Fruit fly (Drosophila melanogaster) whole organism, embryonic: ENCODE results near the gene CG1463.

Source experiments
- Abd-B ChIP-seq: fragments of 200-800 bp; sonication (Bioruptor generic); optimal IDR thresholded peaks from 2 replicates; lab custom pipeline; 2018; ENCODE audit warnings: missing biosample characterization, mild to moderate bottlenecking, missing genetic modification characterization, moderate library complexity
- CG10274 ChIP-seq: fragments of 200-800 bp; sonication (Bioruptor generic); optimal IDR thresholded peaks from 3 replicates; lab custom pipeline; 2017; ENCODE audit warnings: missing biosample characterization, mild to moderate bottlenecking, missing genetic modification characterization
- CG10462 ChIP-seq: fragments of 200-800 bp; sonication (Bioruptor generic); optimal IDR thresholded peaks from 2 replicates; lab custom pipeline; 2016; ENCODE audit warnings: missing biosample characterization, missing genetic modification characterization
- CG10543 ChIP-seq: fragments of 200-800 bp; sonication (Bioruptor generic); optimal IDR thresholded peaks from 3 replicates; lab custom pipeline; 2017; ENCODE audit warnings: missing biosample characterization, mild to moderate bottlenecking, missing genetic modification characterization, moderate library complexity
- CG10565 ChIP-seq: fragments of 200-800 bp; sonication (Bioruptor generic); optimal IDR thresholded peaks from 3 replicates; lab custom pipeline; 2016; ENCODE audit warnings: missing biosample characterization, mild to moderate bottlenecking, missing genetic modification characterization
- CG10654 ChIP-seq: fragments of 200-800 bp; sonication (Bioruptor generic); optimal IDR thresholded peaks from 2 replicates; lab custom pipeline; 2016; ENCODE audit warnings: missing biosample characterization, missing genetic modification characterization
- CG11247 ChIP-seq: fragments of 200-800 bp; sonication (Bioruptor generic); IDR thresholded peaks from 2 replicates; pipeline ENCODE4 v1.3.6; 2022; ENCODE audit warnings: missing biosample characterization, missing genetic modification characterization
- CG13123 ChIP-seq: fragments of 200-800 bp; sonication (Bioruptor generic); optimal IDR thresholded peaks from 2 replicates; lab custom pipeline; 2016; ENCODE audit warnings: missing biosample characterization, missing genetic modification characterization
- CG14441 ChIP-seq: fragments of 200-800 bp; sonication (Bioruptor generic); IDR thresholded peaks from 2 replicates; pipeline ENCODE4 v1.3.6; 2022; ENCODE audit warnings: missing biosample characterization, missing genetic modification characterization
- CG15269 ChIP-seq: fragments of 200-800 bp; sonication (Bioruptor generic); optimal IDR thresholded peaks from 2 replicates; lab custom pipeline; 2018; ENCODE audit warnings: missing biosample characterization, mild to moderate bottlenecking, missing genetic modification characterization, moderate library complexity
- CG16815 ChIP-seq: fragments of 200-800 bp; sonication (Bioruptor generic); optimal IDR thresholded peaks from 3 replicates; lab custom pipeline; 2017; ENCODE audit warnings: missing biosample characterization, mild to moderate bottlenecking, missing genetic modification characterization
- CG17186 ChIP-seq: fragments of 200-800 bp; sonication (Bioruptor generic); optimal IDR thresholded peaks from 3 replicates; lab custom pipeline; 2017; ENCODE audit warnings: missing biosample characterization, missing genetic modification reagents, missing genetic modification characterization
- CG1832 ChIP-seq: fragments of 200-800 bp; sonication (Bioruptor generic); optimal IDR thresholded peaks from 2 replicates; lab custom pipeline; 2017; ENCODE audit warnings: missing biosample characterization, mild to moderate bottlenecking, missing genetic modification characterization, inconsistent platforms
- CG2875 ChIP-seq: fragments of 200-800 bp; sonication (Bioruptor generic); optimal IDR thresholded peaks from 2 replicates; lab custom pipeline; 2017; ENCODE audit warnings: missing biosample characterization, mild to moderate bottlenecking, missing genetic modification characterization, missing genetic modification reagents
- CG31365 ChIP-seq: fragments of 200-800 bp; sonication (Bioruptor generic); optimal IDR thresholded peaks from 2 replicates; lab custom pipeline; 2018; ENCODE audit warnings: missing biosample characterization, mild to moderate bottlenecking, missing genetic modification characterization
- CG3163 ChIP-seq: fragments of 200-800 bp; sonication (Bioruptor generic); optimal IDR thresholded peaks from 3 replicates; lab custom pipeline; 2016; ENCODE audit warnings: missing biosample characterization, missing genetic modification characterization
- CG4328 ChIP-seq: fragments of 200-800 bp; sonication (Bioruptor generic); optimal IDR thresholded peaks from 3 replicates; lab custom pipeline; 2017; ENCODE audit warnings: missing biosample characterization, missing genetic modification reagents, missing genetic modification characterization
- CG4360 ChIP-seq: fragments of 200-800 bp; sonication (Bioruptor generic); IDR thresholded peaks from 2 replicates; pipeline ENCODE4 v1.3.6; 2022; ENCODE audit warnings: missing biosample characterization, missing genetic modification characterization
- CG5953 ChIP-seq: fragments of 200-800 bp; sonication (Bioruptor generic); IDR thresholded peaks from 2 replicates; pipeline ENCODE4 v1.3.6; 2022; ENCODE audit warnings: missing biosample characterization, missing genetic modification characterization
- CG6854 ChIP-seq: fragments of 200-800 bp; sonication (Bioruptor generic); optimal IDR thresholded peaks from 3 replicates; lab custom pipeline; 2017; ENCODE audit warnings: missing biosample characterization, mild to moderate bottlenecking, missing genetic modification characterization
- CG7745 ChIP-seq: fragments of 200-800 bp; sonication (Bioruptor generic); optimal IDR thresholded peaks from 2 replicates; lab custom pipeline; 2018; ENCODE audit warnings: missing biosample characterization, mild to moderate bottlenecking, missing genetic modification characterization, moderate library complexity
- CG9609 ChIP-seq: fragments of 200-800 bp; sonication (Bioruptor generic); optimal IDR thresholded peaks from 3 replicates; lab custom pipeline; 2016; ENCODE audit warnings: missing biosample characterization, missing genetic modification characterization
- Camta ChIP-seq: fragments of 200-800 bp; sonication (Bioruptor generic); optimal IDR thresholded peaks from 2 replicates; lab custom pipeline; 2016; ENCODE audit warnings: missing biosample characterization, missing genetic modification characterization
- CrebB ChIP-seq: fragments of 200-800 bp; sonication (Bioruptor generic); optimal IDR thresholded peaks from 3 replicates; lab custom pipeline; 2018; ENCODE audit warnings: missing biosample characterization, mild to moderate bottlenecking, missing genetic modification characterization
- Dbx ChIP-seq: fragments of 200-800 bp; sonication (Bioruptor generic); IDR thresholded peaks from 3 replicates; pipeline ENCODE4 v1.3.6; 2022; ENCODE audit warnings: missing biosample characterization, missing genetic modification characterization
- Dek ChIP-seq: fragments of 200-800 bp; sonication (Bioruptor generic); optimal IDR thresholded peaks from 3 replicates; lab custom pipeline; 2019; ENCODE audit warnings: missing biosample characterization, mild to moderate bottlenecking, missing genetic modification characterization, moderate library complexity
- Dip3 ChIP-seq: fragments of 200-800 bp; sonication (Bioruptor generic); optimal IDR thresholded peaks from 3 replicates; lab custom pipeline; 2016; ENCODE audit warnings: missing biosample characterization, missing genetic modification characterization
- Fer2 ChIP-seq: fragments of 200-800 bp; sonication (Bioruptor generic); optimal IDR thresholded peaks from 2 replicates; lab custom pipeline; 2018; ENCODE audit warnings: missing biosample characterization, mild to moderate bottlenecking, missing genetic modification characterization, moderate library complexity
- Hey ChIP-seq: fragments of 200-800 bp; sonication (Bioruptor generic); optimal IDR thresholded peaks from 3 replicates; lab custom pipeline; 2018; ENCODE audit warnings: missing biosample characterization, mild to moderate bottlenecking, missing genetic modification characterization
- Lhr ChIP-seq: fragments of 200-800 bp; sonication (Bioruptor generic); optimal IDR thresholded peaks from 3 replicates; lab custom pipeline; 2017; ENCODE audit warnings: mild to moderate bottlenecking, missing biosample characterization, missing genetic modification reagents, missing genetic modification characterization
- Neu2 ChIP-seq: fragments of 200-800 bp; sonication (Bioruptor generic); optimal IDR thresholded peaks from 3 replicates; lab custom pipeline; 2016; ENCODE audit warnings: missing biosample characterization, missing genetic modification characterization, borderline replicate concordance
- Nf-YC ChIP-seq: fragments of 200-800 bp; optimal IDR thresholded peaks from 3 replicates; lab custom pipeline; 2019; ENCODE audit warnings: missing biosample characterization, mild to moderate bottlenecking, missing genetic modification characterization, moderate library complexity
- Oaz ChIP-seq: fragments of 200-800 bp; sonication (Bioruptor generic); IDR thresholded peaks from 2 replicates; pipeline ENCODE4 v1.3.6; 2022; ENCODE audit warnings: missing biosample characterization, missing genetic modification characterization
- Poxn ChIP-seq: fragments of 200-800 bp; sonication (Bioruptor generic); IDR thresholded peaks from 2 replicates; pipeline ENCODE4 v1.3.6; 2022; ENCODE audit warnings: missing biosample characterization, missing genetic modification characterization
- Rfx ChIP-seq: fragments of 200-800 bp; sonication (Bioruptor generic); IDR thresholded peaks from 2 replicates; pipeline ENCODE4 v1.3.6; 2022; ENCODE audit warnings: missing biosample characterization, missing genetic modification characterization
- Sox102F ChIP-seq: fragments of 200-800 bp; sonication (Bioruptor generic); optimal IDR thresholded peaks from 2 replicates; lab custom pipeline; 2018; ENCODE audit warnings: missing biosample characterization, mild to moderate bottlenecking, missing genetic modification characterization, moderate library complexity
- ap ChIP-seq: fragments of 200-800 bp; sonication (Bioruptor generic); IDR thresholded peaks from 2 replicates; pipeline ENCODE4 v1.3.6; 2022; ENCODE audit warnings: missing biosample characterization, missing genetic modification characterization
- bcd ChIP-seq: fragments of 200-800 bp; sonication (Bioruptor generic); optimal IDR thresholded peaks from 2 replicates; lab custom pipeline; 2017; ENCODE audit warnings: missing biosample characterization, mild to moderate bottlenecking, missing genetic modification characterization
- br ChIP-seq: fragments of >200 bp; optimal IDR thresholded peaks from 2 replicates; lab custom pipeline; 2017
- cg ChIP-seq: fragments of 200-800 bp; sonication (Bioruptor generic); optimal IDR thresholded peaks from 3 replicates; lab custom pipeline; 2019; ENCODE audit warnings: missing biosample characterization, mild to moderate bottlenecking, missing genetic modification characterization, moderate library complexity
- fd96Cb ChIP-seq: fragments of 200-800 bp; sonication (Bioruptor generic); optimal IDR thresholded peaks from 2 replicates; lab custom pipeline; 2018; ENCODE audit warnings: missing biosample characterization, mild to moderate bottlenecking, missing genetic modification characterization, moderate library complexity
- gcm2 ChIP-seq: fragments of 200-800 bp; sonication (Bioruptor generic); optimal IDR thresholded peaks from 2 replicates; lab custom pipeline; 2016; ENCODE audit warnings: missing biosample characterization, missing genetic modification characterization
- gem ChIP-seq: fragments of 200-800 bp; sonication (Bioruptor generic); optimal IDR thresholded peaks from 2 replicates; lab custom pipeline; 2019; ENCODE audit warnings: missing biosample characterization, mild to moderate bottlenecking, missing genetic modification characterization, moderate library complexity
- lilli ChIP-seq: fragments of 200-800 bp; sonication (Bioruptor generic); optimal IDR thresholded peaks from 3 replicates; lab custom pipeline; 2016; ENCODE audit warnings: missing biosample characterization, missing genetic modification characterization
- mirr ChIP-seq: fragments of 200-800 bp; sonication (Bioruptor generic); optimal IDR thresholded peaks from 3 replicates; lab custom pipeline; 2018; ENCODE audit warnings: missing biosample characterization, mild to moderate bottlenecking, missing genetic modification characterization
- mld ChIP-seq: fragments of 200-800 bp; sonication (Bioruptor generic); IDR thresholded peaks from 3 replicates; pipeline ENCODE4 v1.3.6; 2022; ENCODE audit warnings: missing biosample characterization, missing genetic modification characterization; ENCODE audit not compliant: partially characterized antibody
- p53 ChIP-seq: fragments of 200-800 bp; sonication (Bioruptor generic); optimal IDR thresholded peaks from 2 replicates; lab custom pipeline; 2016; ENCODE audit warnings: missing biosample characterization, missing genetic modification characterization
- prd ChIP-seq, 3 experiments: fragments of >200 bp in 2 of 3; fragments of 200-800 bp in 1 of 3; sonication (Bioruptor generic) in 1 of 3; optimal IDR thresholded peaks in 2 of 3; IDR thresholded peaks in 1 of 3; 2 replicates in 2 of 3; 3 replicates in 1 of 3; pipeline versions ENCODE4 v1.3.6 to Lab custom; 2017 to 2022; ENCODE audit warnings: missing biosample characterization in 1 of 3, missing genetic modification characterization in 1 of 3
- wek ChIP-seq: fragments of 200-800 bp; sonication (Bioruptor generic); optimal IDR thresholded peaks from 3 replicates; lab custom pipeline; 2018; ENCODE audit warnings: missing biosample characterization, mild to moderate bottlenecking, missing genetic modification characterization, moderate library complexity
- yki ChIP-seq: fragments of >200 bp; optimal IDR thresholded peaks from 3 replicates; lab custom pipeline; 2018

CG1463 gene

dm6 chrX:12575827-12576408 is 35.5 kb downstream of the CG1463 start (continued):
- TF ChIP-seq gcm2 (GFP tag; lab: Kevin White, UChicago) (no peak), CG16815 (GFP tag; lab: Kevin White, UChicago) (peak; percentile 77), CG1832 (GFP tag; lab: Kevin White, UChicago) (peak; percentile 80), yki (lab: Kevin White, UChicago) (no peak), CG17186 (GFP tag; lab: Kevin White, UChicago) (peak; percentile 49), mirr (GFP tag; lab: Kevin White, UChicago) (no peak), CG9609 (GFP tag; lab: Kevin White, UChicago) (no peak), Dip3 (GFP tag; lab: Kevin White, UChicago) (no peak), CG3163 (GFP tag; lab: Kevin White, UChicago) (no peak), CG14441 (0 out of 2 replicates have a peak, but pooled peaks have one; percentile 6), Hey (no peak), gem (tag; lab: Kevin White, UChicago) (peak; percentile 86), Camta (GFP tag; lab: Kevin White, UChicago) (peak; percentile 61), CG4360 (no peak), mld (GFP tag; lab: Robert Waterston, UW) (no peak), CrebB (tag; lab: Kevin White, UChicago) (no peak), Lhr (GFP tag; lab: Kevin White, UChicago) (peak; percentile 44), Poxn (GFP tag; lab: Robert Waterston, UW) (no peak), ap (GFP tag; lab: Robert Waterston, UW) (no peak), Neu2 (GFP tag; lab: Kevin White, UChicago) (no peak), CG10274 (peak; percentile 18), CG7745 (tag; lab: Kevin White, UChicago) (no peak), Oaz (no peak), prd (optimal IDR thresholded peaks at IDR 0.05; lab: Kevin White, UChicago) (no peak), prd (GFP tag; IDR thresholded peaks at IDR 0.05; lab: Robert Waterston, UW) (peak; percentile 64; the same call in 2 of the 3 replicates), CG11247 (GFP tag; lab: Robert Waterston, UW) (no peak), Abd-B (GFP tag; lab: Kevin White, UChicago) (peak; percentile 43), CG10543 (GFP tag; lab: Kevin White, UChicago) (no peak), bcd (GFP tag; lab: Kevin White, UChicago) (peak; percentile 60), Nf-YC (tag; lab: Kevin White, UChicago) (no peak), Fer2 (no peak), CG5953 (GFP tag; lab: Robert Waterston, UW) (no peak), CG4328 (GFP tag; lab: Kevin White, UChicago) (no peak), CG2875 (GFP tag; lab: Kevin White, UChicago) (peak; percentile 76), br (lab: Kevin White, UChicago) (no peak), CG10462 (peak; percentile 42), CG31365 (no peak), Sox102F (GFP tag; lab: Kevin White, UChicago) (peak; percentile 71), lilli (peak; percentile 30), p53 (no peak), fd96Cb (tag; lab: Kevin White, UChicago) (peak; percentile 80), cg (GFP tag; lab: Kevin White, UChicago) (peak; percentile 31), CG6854 (GFP tag; lab: Kevin White, UChicago) (no peak), CG10654 (GFP tag; lab: Kevin White, UChicago) (peak; percentile 38), CG10565 (GFP tag; lab: Kevin White, UChicago) (no peak), Dek (no peak), wek (GFP tag; lab: Kevin White, UChicago) (no peak), CG15269 (tag; lab: Kevin White, UChicago) (no peak), Rfx (GFP tag; lab: Robert Waterston, UW) (no peak), CG13123 (GFP tag; lab: Kevin White, UChicago) (peak; percentile 30), Dbx (GFP tag; lab: Robert Waterston, UW) (no peak)
